Worm (Caenorhabditis elegans): Measurements from ENCODE around the gene K02F3.12.

Gene K02F3.12

ce11 chrIII:891014-891413, 34.7 kb downstream of the K02F3.12 start, which contains the start of gene T24C4.10:
TSS of gene T24C4.10 (minus strand) at chrIII:891243.
- TF ChIP-seq snpc-3.4 (tag; optimal IDR thresholded peaks at IDR 0.05) (peak; percentile 27), fkh-3 (tag; optimal IDR thresholded peaks at IDR 0.05) (no peak), nhr-80 (tag; optimal IDR thresholded peaks at IDR 0.05) (peak; percentile 76)

ce11 chrIII:895525-895924, 39.2 kb downstream of the K02F3.12 start, which contains the start of the genes ztf-18 and F23H11.2:
TSS of gene ztf-18 (minus strand) at chrIII:895712.
TSS of gene F23H11.2 (plus strand) at chrIII:895747.
- TF ChIP-seq athp-1 (tag; optimal IDR thresholded peaks at IDR 0.05) (no peak), B0261.1 (tag; optimal IDR thresholded peaks at IDR 0.05) (no peak), C06A6.2 (GFP tag; conservative IDR thresholded peaks at IDR 0.05) (no peak), nhr-90 (tag; optimal IDR thresholded peaks at IDR 0.05) (no peak), rpc-1 (optimal IDR thresholded peaks at IDR 0.05) (no peak), rpc-1 (tag; optimal IDR thresholded peaks at IDR 0.05) (no peak), madf-3 (GFP tag; IDR thresholded peaks at IDR 0.05) (no peak), lin-26 (GFP tag; IDR thresholded peaks at IDR 0.05) (no peak), pha-4 (tag; optimal IDR thresholded peaks at IDR 0.05) (no peak), hmg-1.2 (GFP tag; IDR thresholded peaks at IDR 0.05) (no peak), Y79H2A.3 (GFP tag; conservative IDR thresholded peaks at IDR 0.05) (no peak), F10E7.11 (tag; optimal IDR thresholded peaks at IDR 0.05) (no peak), D2030.7 (GFP tag; IDR thresholded peaks at IDR 0.05) (no peak), lir-1 (GFP tag; conservative IDR thresholded peaks at IDR 0.05) (no peak), let-526 (GFP tag; IDR thresholded peaks at IDR 0.05) (no peak), rcor-1 (GFP tag; IDR thresholded peaks at IDR 0.05) (no peak), ccch-3 (GFP tag; optimal IDR thresholded peaks at IDR 0.05) (no peak), lin-35 (GFP tag; optimal IDR thresholded peaks at IDR 0.05) (no peak)

- TF ChIP-seq D2030.7 (GFP tag; IDR thresholded peaks at IDR 0.05) (no peak), lag-1 (GFP tag; IDR thresholded peaks at IDR 0.05) (0 out of 2 replicates have a peak, but pooled peaks have one; percentile 40), madf-10 (tag; optimal IDR thresholded peaks at IDR 0.05) (no peak), madf-8 (GFP tag; conservative IDR thresholded peaks at IDR 0.05) (no peak)
These were observed 40.5 kb downstream of the K02F3.12 start for ce11 chrIII:896904-897303.

- TF ChIP-seq lsl-1 (GFP tag; optimal IDR thresholded peaks at IDR 0.05) = no peak
- TF ChIP-seq ekl-4 (GFP tag; IDR thresholded peaks at IDR 0.05) = peak; percentile 57; the same call in 1 of the 2 replicates
- no peak for TF ChIP-seq hlh-26 (GFP tag; conservative IDR thresholded peaks at IDR 0.05)
- TF ChIP-seq egrh-3 (GFP tag; IDR thresholded peaks at IDR 0.05) = no peak
- no peak for TF ChIP-seq lin-40 (tag; optimal IDR thresholded peaks at IDR 0.05)
- TF ChIP-seq mxl-1 (tag; optimal IDR thresholded peaks at IDR 0.05) = no peak
- 0 out of 2 replicates have a peak, but pooled peaks have one; percentile 62 for TF ChIP-seq Y53G8AR.9 (GFP tag; conservative IDR thresholded peaks at IDR 0.05)
- no peak for TF ChIP-seq F57C9.4 (tag; optimal IDR thresholded peaks at IDR 0.05)
- TF ChIP-seq Y56A3A.18 (GFP tag; IDR thresholded peaks at IDR 0.05) = no peak
- TF ChIP-seq Y79H2A.3 (GFP tag; conservative IDR thresholded peaks at IDR 0.05) = 0 out of 2 replicates have a peak, but pooled peaks have one; percentile 49
- peak; percentile 45; the same call in 1 of the 2 replicates for TF ChIP-seq hsf-1 (GFP tag; IDR thresholded peaks at IDR 0.05)
- no peak for TF ChIP-seq bed-1 (GFP tag; IDR thresholded peaks at IDR 0.05)
- TF ChIP-seq mes-4 (tag; optimal IDR thresholded peaks at IDR 0.05) = no peak
- 0 out of 2 replicates have a peak, but pooled peaks have one; percentile 57 for TF ChIP-seq ztf-28 (GFP tag; IDR thresholded peaks at IDR 0.05)
- no peak for TF ChIP-seq lsy-27 (tag; optimal IDR thresholded peaks at IDR 0.05; ENCODE audit: borderline replicate concordance, insufficient read depth)
- TF ChIP-seq dox-1 (GFP tag; IDR thresholded peaks at IDR 0.05) = 0 out of 2 replicates have a peak, but pooled peaks have one; percentile 27
- TF ChIP-seq nhr-179 (tag; optimal IDR thresholded peaks at IDR 0.05) = no peak
- TF ChIP-seq madf-6 (GFP tag; IDR thresholded peaks at IDR 0.05) = peak; percentile 30; the same call in 1 of the 2 replicates
- 0 out of 2 replicates have a peak, but pooled peaks have one; percentile 36 for TF ChIP-seq mcd-1 (GFP tag; IDR thresholded peaks at IDR 0.05)
- no peak for TF ChIP-seq akir-1 (GFP tag; optimal IDR thresholded peaks at IDR 0.05)
- TF ChIP-seq hmg-20 (GFP tag; IDR thresholded peaks at IDR 0.05) = no peak
- peak; percentile 39 for TF ChIP-seq him-1 (tag; optimal IDR thresholded peaks at IDR 0.05)
These were observed 43.8 kb downstream of the K02F3.12 start for ce11 chrIII:900134-900533.

Measured in whole organism, young adult.